Worm (Caenorhabditis elegans) whole organism, L4 larva: ENCODE data around the gene F31E8.5.

ENCODE experiments used
- F26F4.8 ChIP-seq: fragments of 200-800 bp; sonication (Bioruptor generic); conservative IDR thresholded peaks from 2 replicates; pipeline ENCODE4 v1.3.6; 2022; ENCODE audit warnings: missing genetic modification characterization, missing compliant biosample characterization
- F44E2.7 ChIP-seq: fragments of 200-800 bp; sonication (Bioruptor generic); IDR thresholded peaks from 2 replicates; pipeline ENCODE4 v2.1.2; 2022; ENCODE audit warnings: missing genetic modification characterization, missing compliant biosample characterization
- T26A8.4 ChIP-seq: fragments of 200-800 bp; sonication (Bioruptor generic); IDR thresholded peaks from 2 replicates; pipeline ENCODE4 v1.3.6; 2022; ENCODE audit warnings: missing genetic modification characterization, missing compliant biosample characterization
- Y5F2A.4 ChIP-seq: fragments of 200-800 bp; sonication (Bioruptor generic); optimal IDR thresholded peaks from 2 replicates; lab custom pipeline; 2018; ENCODE audit warnings: mild to moderate bottlenecking, missing genetic modification characterization, missing compliant biosample characterization
- ama-1 ChIP-seq: fragments of 150-350 bp; optimal IDR thresholded peaks from 2 replicates; lab custom pipeline; 2014; ENCODE audit warnings: inconsistent platforms, mixed read lengths
- arid-1 ChIP-seq: fragments of 200-800 bp; sonication (Bioruptor generic); conservative IDR thresholded peaks from 2 replicates; pipeline ENCODE4 v1.3.6; 2022; ENCODE audit warnings: missing genetic modification reagents, missing genetic modification characterization, missing compliant biosample characterization
- attf-4 ChIP-seq: sonication (generic microtip); optimal IDR thresholded peaks from 3 replicates; lab custom pipeline; 2017; ENCODE audit warnings: missing biosample characterization, missing genetic modification characterization
- ceh-20 ChIP-seq: fragments of 200-800 bp; sonication (Bioruptor generic); IDR thresholded peaks from 2 replicates; pipeline ENCODE4 v1.3.6; 2022; ENCODE audit warnings: missing genetic modification reagents, missing genetic modification characterization, missing compliant biosample characterization
- ceh-28 ChIP-seq: fragments of 150-350 bp; optimal IDR thresholded peaks from 2 replicates; lab custom pipeline; 2014; ENCODE audit warnings: missing biosample characterization, missing genetic modification reagents, missing genetic modification characterization
- cey-2 ChIP-seq: sonication (generic microtip); optimal IDR thresholded peaks from 3 replicates; lab custom pipeline; 2017; ENCODE audit warnings: missing genetic modification characterization, mild to moderate bottlenecking, missing compliant biosample characterization, antibody characterized with exemption, borderline replicate concordance; ENCODE audit not compliant: insufficient read depth
- daf-16 ChIP-seq, 3 experiments: sonication (generic microtip); optimal IDR thresholded peaks; 2 replicates each; lab custom pipeline; 2016 to 2017; ENCODE audit warnings: missing genetic modification characterization in 3 of 3, missing genetic modification reagents in 3 of 3, mild to moderate bottlenecking in 2 of 3, missing compliant biosample characterization in 2 of 3, missing biosample characterization in 1 of 3, moderate library complexity in 1 of 3
- dpl-1 ChIP-seq: fragments of 150-350 bp; optimal IDR thresholded peaks from 2 replicates; lab custom pipeline; 2014; ENCODE audit warnings: missing biosample characterization, missing genetic modification reagents, missing genetic modification characterization
- dve-1 ChIP-seq: sonication (generic microtip); optimal IDR thresholded peaks from 2 replicates; lab custom pipeline; 2017; ENCODE audit warnings: antibody characterized with exemption, mild to moderate bottlenecking, missing genetic modification characterization, missing compliant biosample characterization; ENCODE audit not compliant: insufficient read depth
- egl-27 ChIP-seq: sonication (generic microtip); optimal IDR thresholded peaks from 3 replicates; lab custom pipeline; 2017; ENCODE audit warnings: missing biosample characterization, missing genetic modification reagents, missing genetic modification characterization
- egl-43 ChIP-seq: fragments of 200-800 bp; sonication (Bioruptor generic); IDR thresholded peaks from 2 replicates; pipeline ENCODE4 v1.3.6; 2022; ENCODE audit warnings: missing genetic modification reagents, missing genetic modification characterization, missing compliant biosample characterization
- hlh-11 ChIP-seq: fragments of 200-800 bp; sonication (Bioruptor generic); optimal IDR thresholded peaks from 2 replicates; lab custom pipeline; 2018; ENCODE audit warnings: mild to moderate bottlenecking, missing genetic modification characterization, missing compliant biosample characterization
- hlh-30 ChIP-seq: sonication (generic microtip); optimal IDR thresholded peaks from 2 replicates; lab custom pipeline; 2017; ENCODE audit warnings: antibody characterized with exemption, mild to moderate bottlenecking, missing genetic modification characterization, missing compliant biosample characterization; ENCODE audit not compliant: insufficient read depth
- hmg-1.1 ChIP-seq: fragments of 200-800 bp; sonication (Bioruptor generic); IDR thresholded peaks from 2 replicates; pipeline ENCODE4 v1.3.6; 2022; ENCODE audit warnings: missing genetic modification reagents, missing genetic modification characterization, missing compliant biosample characterization
- lin-13 ChIP-seq: fragments of 150-350 bp; optimal IDR thresholded peaks from 2 replicates; lab custom pipeline; 2014; ENCODE audit warnings: missing biosample characterization, missing genetic modification reagents, missing genetic modification characterization
- lin-29 ChIP-seq: fragments of 200-800 bp; sonication (Bioruptor generic); IDR thresholded peaks from 2 replicates; pipeline ENCODE4 v1.3.6; 2022; ENCODE audit warnings: missing genetic modification reagents, missing genetic modification characterization, missing compliant biosample characterization
- lir-3 ChIP-seq: sonication (generic microtip); optimal IDR thresholded peaks from 2 replicates; lab custom pipeline; 2016; ENCODE audit warnings: mild to moderate bottlenecking, missing genetic modification characterization, missing compliant biosample characterization
- lsy-2 ChIP-seq, 2 experiments: fragments of 150-350 bp in 1 of 2; sonication (generic microtip) in 1 of 2; optimal IDR thresholded peaks; 2 replicates each; lab custom pipeline; 2014 to 2017; ENCODE audit warnings: missing biosample characterization in 2 of 2, missing genetic modification characterization in 2 of 2
- madf-9 ChIP-seq: fragments of 200-800 bp; sonication (Bioruptor generic); conservative IDR thresholded peaks from 2 replicates; pipeline ENCODE4 v1.3.6; 2022; ENCODE audit warnings: missing genetic modification reagents, missing genetic modification characterization, missing compliant biosample characterization
- mep-1 ChIP-seq: fragments of 150-350 bp; sonication (generic microtip); optimal IDR thresholded peaks from 3 replicates; lab custom pipeline; 2014; ENCODE audit warnings: missing biosample characterization, missing genetic modification characterization
- mxl-2 ChIP-seq: fragments of 200-800 bp; sonication (Bioruptor generic); conservative IDR thresholded peaks from 2 replicates; pipeline ENCODE4 v1.3.6; 2022; ENCODE audit warnings: missing genetic modification reagents, missing genetic modification characterization, missing compliant biosample characterization
- mxl-3 ChIP-seq: fragments of 200-800 bp; sonication (Bioruptor generic); optimal IDR thresholded peaks from 2 replicates; lab custom pipeline; 2018; ENCODE audit warnings: mild to moderate bottlenecking, missing genetic modification characterization, missing compliant biosample characterization
- nhr-102 ChIP-seq: sonication (generic microtip); optimal IDR thresholded peaks from 2 replicates; lab custom pipeline; 2016; ENCODE audit warnings: mild to moderate bottlenecking, missing genetic modification characterization, moderate library complexity, missing compliant biosample characterization
- nhr-111 ChIP-seq: fragments of 200-800 bp; sonication (Bioruptor generic); optimal IDR thresholded peaks from 2 replicates; lab custom pipeline; 2018; ENCODE audit warnings: mild to moderate bottlenecking, missing genetic modification characterization, missing compliant biosample characterization
- nhr-237 ChIP-seq: sonication (generic microtip); optimal IDR thresholded peaks from 2 replicates; lab custom pipeline; 2017; ENCODE audit warnings: missing biosample characterization, missing genetic modification characterization
- nhr-28 ChIP-seq: fragments of 150-350 bp; optimal IDR thresholded peaks from 2 replicates; lab custom pipeline; 2014; ENCODE audit warnings: missing biosample characterization, missing genetic modification characterization
- nhr-41 ChIP-seq: fragments of 200-800 bp; sonication (Bioruptor generic); IDR thresholded peaks from 2 replicates; pipeline ENCODE4 v1.3.6; 2022; ENCODE audit warnings: missing genetic modification reagents, missing genetic modification characterization, missing compliant biosample characterization
- nhr-42 ChIP-seq: fragments of 200-800 bp; sonication (Bioruptor generic); IDR thresholded peaks from 2 replicates; pipeline ENCODE4 v1.3.6; 2022; ENCODE audit warnings: missing genetic modification characterization, missing compliant biosample characterization
- nhr-48 ChIP-seq: sonication (generic microtip); optimal IDR thresholded peaks from 2 replicates; lab custom pipeline; 2016; ENCODE audit warnings: mild to moderate bottlenecking, missing genetic modification characterization, missing compliant biosample characterization
- nhr-6 ChIP-seq: fragments of 150-350 bp; optimal IDR thresholded peaks from 2 replicates; lab custom pipeline; 2014; ENCODE audit warnings: missing biosample characterization, missing genetic modification characterization
- php-3 ChIP-seq: fragments of 200-800 bp; sonication (Bioruptor generic); IDR thresholded peaks from 2 replicates; pipeline ENCODE4 v1.3.6; 2022; ENCODE audit warnings: missing genetic modification reagents, missing genetic modification characterization, missing compliant biosample characterization
- rbr-2 ChIP-seq: sonication (generic microtip); optimal IDR thresholded peaks from 2 replicates; lab custom pipeline; 2016; ENCODE audit warnings: missing genotype, missing genetic modification characterization, missing compliant biosample characterization
- saeg-2 ChIP-seq: fragments of 200-800 bp; sonication (Bioruptor generic); IDR thresholded peaks from 2 replicates; pipeline ENCODE4 v1.3.6; 2022; ENCODE audit warnings: missing genetic modification reagents, missing genetic modification characterization, missing compliant biosample characterization
- sdz-12 ChIP-seq: fragments of 200-800 bp; sonication (Bioruptor generic); optimal IDR thresholded peaks from 2 replicates; lab custom pipeline; 2018; ENCODE audit warnings: mild to moderate bottlenecking, missing genetic modification characterization, missing compliant biosample characterization
- set-16 ChIP-seq: fragments of 200-800 bp; sonication (Bioruptor generic); IDR thresholded peaks from 2 replicates; pipeline ENCODE4 v1.3.6; 2022; ENCODE audit warnings: missing genetic modification reagents, missing genetic modification characterization, missing compliant biosample characterization
- snpc-4 ChIP-seq: fragments of 150-350 bp; optimal IDR thresholded peaks from 2 replicates; lab custom pipeline; 2014; ENCODE audit warnings: missing biosample characterization, missing genetic modification characterization
- spr-1 ChIP-seq: sonication (generic microtip); optimal IDR thresholded peaks from 2 replicates; lab custom pipeline; 2016; ENCODE audit warnings: mild to moderate bottlenecking, missing genetic modification characterization, missing compliant biosample characterization
- spr-3 ChIP-seq: fragments of 200-800 bp; sonication (Bioruptor generic); optimal IDR thresholded peaks from 2 replicates; lab custom pipeline; 2018; ENCODE audit warnings: mild to moderate bottlenecking, missing genetic modification characterization, missing compliant biosample characterization
- unc-130 ChIP-seq: sonication (generic microtip); optimal IDR thresholded peaks from 2 replicates; lab custom pipeline; 2016; ENCODE audit warnings: missing genetic modification reagents, missing genetic modification characterization, missing compliant biosample characterization
- vab-7 ChIP-seq: fragments of 200-800 bp; sonication (Bioruptor generic); IDR thresholded peaks from 2 replicates; pipeline ENCODE4 v1.3.6; 2022; ENCODE audit warnings: missing genetic modification reagents, missing genetic modification characterization, missing compliant biosample characterization
- zag-1 ChIP-seq: fragments of 150-350 bp; optimal IDR thresholded peaks from 2 replicates; lab custom pipeline; 2014; ENCODE audit warnings: missing biosample characterization, missing genetic modification characterization
- zfp-3 ChIP-seq: fragments of 200-800 bp; sonication (Bioruptor generic); conservative IDR thresholded peaks from 2 replicates; pipeline ENCODE4 v1.3.6; 2022; ENCODE audit warnings: missing genetic modification reagents, missing genetic modification characterization, missing compliant biosample characterization
- zip-2 ChIP-seq: fragments of 150-350 bp; optimal IDR thresholded peaks from 2 replicates; lab custom pipeline; 2014; ENCODE audit warnings: missing biosample characterization, missing genetic modification characterization
- ztf-11 ChIP-seq: fragments of 150-350 bp; optimal IDR thresholded peaks from 2 replicates; lab custom pipeline; 2014; ENCODE audit warnings: missing biosample characterization, missing genetic modification characterization

The F31E8.5 gene

DNA sequence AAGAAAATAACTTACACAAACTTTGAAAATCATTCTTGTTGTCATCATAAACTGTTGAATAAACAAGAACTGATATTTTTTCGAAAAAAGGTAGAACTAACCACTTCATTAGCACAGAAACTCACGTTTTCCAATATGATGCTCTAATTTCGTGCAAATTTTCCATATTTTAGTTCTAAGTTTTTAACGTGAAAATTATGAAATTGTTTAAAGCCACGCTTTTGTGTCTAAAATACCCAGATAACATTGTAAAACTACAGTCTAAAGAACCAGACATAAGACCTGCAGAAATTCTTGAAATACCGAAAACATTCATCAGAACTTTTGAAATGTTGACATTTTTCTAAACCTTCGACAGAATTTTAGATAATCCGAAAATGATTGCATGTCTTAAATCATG is at the start of gene F31E8.5:
TSS of gene F31E8.5 (minus strand) at position 101 of the 400 bp plus-strand sequence.
- TF ChIP-seq lir-3 (tag; lab: Kevin White, UChicago): no peak

DNA sequence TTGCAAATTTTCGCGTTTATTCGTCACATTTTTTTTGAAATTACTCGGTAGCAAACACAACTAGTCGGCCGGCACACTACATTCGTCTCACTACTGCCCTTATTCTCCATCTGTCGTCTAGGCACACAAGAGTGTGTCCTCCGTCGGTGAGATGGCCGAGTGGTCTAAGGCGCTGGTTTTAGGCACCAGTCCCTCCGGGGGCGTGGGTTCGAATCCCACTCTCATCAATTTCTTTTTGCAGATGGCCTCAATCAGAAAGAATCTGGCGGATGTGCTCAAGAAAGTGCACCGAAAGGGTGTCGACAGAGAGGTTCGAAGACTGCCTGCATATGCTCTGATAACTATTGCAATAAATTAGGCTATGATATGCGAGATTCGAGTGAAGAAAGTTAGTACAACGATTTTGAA is 46.0 kb upstream of the F31E8.5 start:
- peak; percentile 75 for TF ChIP-seq nhr-42 (GFP tag; lab: Robert Waterston, UW)
- TF ChIP-seq T26A8.4 (GFP tag; lab: Robert Waterston, UW): peak; percentile 65
- 0 out of 2 replicates have a peak, but pooled peaks have one; percentile 4 for TF ChIP-seq mxl-2
- peak; percentile 6 for TF ChIP-seq lin-13 (GFP tag; lab: Kevin White, UChicago)
- TF ChIP-seq dpl-1 (GFP tag; lab: Kevin White, UChicago): peak; percentile 18
- TF ChIP-seq F44E2.7 (GFP tag; lab: Robert Waterston, UW): peak; percentile 82; the same call in 1 of the 2 replicates
- TF ChIP-seq ceh-28 (tag; lab: Kevin White, UChicago): no peak
- peak; percentile 51 for TF ChIP-seq nhr-102 (tag; lab: Kevin White, UChicago)
- peak; percentile 52 for TF ChIP-seq spr-3 (GFP tag; lab: Kevin White, UChicago)
- TF ChIP-seq Y5F2A.4 (GFP tag; lab: Kevin White, UChicago): peak; percentile 14
- peak; percentile 70 for TF ChIP-seq madf-9 (GFP tag; lab: Robert Waterston, UW)
- peak; percentile 43 for TF ChIP-seq unc-130 (GFP tag; lab: Kevin White, UChicago)
- peak; percentile 16 for TF ChIP-seq nhr-6
- peak; percentile 83 for TF ChIP-seq sdz-12 (GFP tag; lab: Kevin White, UChicago)
- TF ChIP-seq nhr-237 (tag; lab: Kevin White, UChicago): no peak
- peak; percentile 66 for TF ChIP-seq nhr-48 (tag; lab: Kevin White, UChicago)
- TF ChIP-seq mxl-3 (GFP tag; lab: Kevin White, UChicago): peak; percentile 64
- TF ChIP-seq egl-27 (tag; lab: Kevin White, UChicago): no peak
- peak; percentile 59; the same call in 1 of the 2 replicates for TF ChIP-seq lin-29 (GFP tag; lab: Robert Waterston, UW)
- TF ChIP-seq set-16 (GFP tag; lab: Robert Waterston, UW): peak; percentile 65
- TF ChIP-seq cey-2 (tag; lab: Kevin White, UChicago): no peak
- TF ChIP-seq ama-1 (lab: Kevin White, UChicago): peak; percentile 64
- peak; percentile 60 for TF ChIP-seq php-3 (GFP tag; lab: Robert Waterston, UW)
- peak; percentile 68 for TF ChIP-seq nhr-28 (tag; lab: Kevin White, UChicago)
- TF ChIP-seq egl-43 (GFP tag; lab: Robert Waterston, UW): peak; percentile 94
- peak; percentile 62 for TF ChIP-seq spr-1 (tag; lab: Kevin White, UChicago)
- no peak for TF ChIP-seq snpc-4 (tag; lab: Kevin White, UChicago)
- no peak for TF ChIP-seq ztf-11 (tag; lab: Kevin White, UChicago)
- TF ChIP-seq zfp-3 (GFP tag; lab: Robert Waterston, UW): peak; percentile 68; the same call in 1 of the 2 replicates
- TF ChIP-seq arid-1 (GFP tag; lab: Robert Waterston, UW): peak; percentile 77
- peak; percentile 56; the same call in 1 of the 2 replicates for TF ChIP-seq F26F4.8 (GFP tag; lab: Robert Waterston, UW)
- peak; percentile 80 for TF ChIP-seq mep-1 (tag; lab: Kevin White, UChicago)
- peak; percentile 43; the same call in 1 of the 2 replicates for TF ChIP-seq nhr-41 (GFP tag; lab: Robert Waterston, UW)
- TF ChIP-seq zip-2 (tag; lab: Kevin White, UChicago): peak; percentile 51
- TF ChIP-seq nhr-111 (GFP tag; lab: Kevin White, UChicago): peak; percentile 52
- peak; percentile 9 to 58 for TF ChIP-seq lsy-2 (tag; optimal IDR thresholded peaks at IDR 0.05; lab: Kevin White, UChicago)
- 0 out of 2 replicates have a peak, but pooled peaks have one; percentile 28 for TF ChIP-seq saeg-2 (GFP tag; lab: Robert Waterston, UW)
- peak; percentile 89 for TF ChIP-seq hmg-1.1 (GFP tag; lab: Robert Waterston, UW)
- TF ChIP-seq ceh-20 (GFP tag; lab: Robert Waterston, UW): peak; percentile 70
- peak; percentile 63 to 80 for TF ChIP-seq daf-16 (GFP tag; optimal IDR thresholded peaks at IDR 0.05; lab: Kevin White, UChicago)
- peak; percentile 11 for TF ChIP-seq daf-16 (tag; optimal IDR thresholded peaks at IDR 0.05; lab: Kevin White, UChicago)
- peak; percentile 81 for TF ChIP-seq vab-7 (GFP tag; lab: Robert Waterston, UW)
- peak; percentile 71 for TF ChIP-seq hlh-11 (tag; lab: Kevin White, UChicago)
- no peak for TF ChIP-seq attf-4 (tag; lab: Kevin White, UChicago)
- peak; percentile 34 for TF ChIP-seq hlh-30 (tag; lab: Kevin White, UChicago)
- TF ChIP-seq zag-1 (tag; lab: Kevin White, UChicago): no peak
- TF ChIP-seq rbr-2 (tag; lab: Kevin White, UChicago): peak; percentile 80
- peak; percentile 59 for TF ChIP-seq dve-1 (tag; lab: Kevin White, UChicago)
